Fruit fly (Drosophila melanogaster) whole organism, prepupa: ENCODE measurements around the gene drl.

Source experiments
- Blimp-1 ChIP-seq: fragments of 200-800 bp; sonication (Bioruptor generic); optimal IDR thresholded peaks from 3 replicates; lab custom pipeline; 2017; ENCODE audit warnings: missing biosample characterization, missing genetic modification characterization, mild to moderate bottlenecking, moderate library complexity, missing genetic modification reagents
- CG10669 ChIP-seq: fragments of 200-800 bp; sonication (Bioruptor generic); optimal IDR thresholded peaks from 3 replicates; lab custom pipeline; 2018; ENCODE audit warnings: missing biosample characterization, mild to moderate bottlenecking, missing genetic modification characterization, moderate library complexity
- CG11294 ChIP-seq: fragments of 200-800 bp; sonication (Bioruptor generic); IDR thresholded peaks from 2 replicates; pipeline ENCODE4 v1.3.6; 2022; ENCODE audit warnings: missing biosample characterization, missing genetic modification characterization
- CG11762 ChIP-seq: fragments of 200-800 bp; sonication (Bioruptor generic); optimal IDR thresholded peaks from 3 replicates; lab custom pipeline; 2016; ENCODE audit warnings: missing biosample characterization, missing genetic modification characterization; ENCODE audit not compliant: insufficient read depth
- CG1621 ChIP-seq: fragments of 200-800 bp; sonication (Bioruptor generic); optimal IDR thresholded peaks from 3 replicates; lab custom pipeline; 2018; ENCODE audit warnings: missing biosample characterization, mild to moderate bottlenecking, missing genetic modification characterization
- CG16779 ChIP-seq: fragments of 200-800 bp; sonication (Bioruptor generic); optimal IDR thresholded peaks from 3 replicates; lab custom pipeline; 2017; ENCODE audit warnings: missing biosample characterization, mild to moderate bottlenecking, missing genetic modification characterization
- CG31627 ChIP-seq: fragments of 200-800 bp; sonication (Bioruptor generic); optimal IDR thresholded peaks from 3 replicates; lab custom pipeline; 2016; ENCODE audit warnings: missing biosample characterization, missing genetic modification characterization
- CG32006 ChIP-seq: fragments of 200-800 bp; sonication (Bioruptor generic); optimal IDR thresholded peaks from 3 replicates; lab custom pipeline; 2017; ENCODE audit warnings: missing biosample characterization, mild to moderate bottlenecking, missing genetic modification characterization
- CG34406 ChIP-seq: fragments of 200-800 bp; sonication (Bioruptor generic); optimal IDR thresholded peaks from 3 replicates; lab custom pipeline; 2016; ENCODE audit warnings: missing biosample characterization, missing genetic modification characterization
- CG3919 ChIP-seq: fragments of 200-800 bp; sonication (Bioruptor generic); optimal IDR thresholded peaks from 3 replicates; lab custom pipeline; 2016; ENCODE audit warnings: missing biosample characterization, missing genetic modification characterization
- CG4318 ChIP-seq: fragments of 200-800 bp; sonication (Bioruptor generic); optimal IDR thresholded peaks from 3 replicates; lab custom pipeline; 2017; ENCODE audit warnings: missing biosample characterization, mild to moderate bottlenecking, missing genetic modification characterization
- CG6854 ChIP-seq: fragments of 200-800 bp; sonication (Bioruptor generic); optimal IDR thresholded peaks from 2 replicates; lab custom pipeline; 2017; ENCODE audit warnings: missing biosample characterization, mild to moderate bottlenecking, missing genetic modification characterization
- CG7368 ChIP-seq: fragments of 200-800 bp; sonication (Bioruptor generic); optimal IDR thresholded peaks from 3 replicates; lab custom pipeline; 2016; ENCODE audit warnings: missing biosample characterization, missing genetic modification characterization
- CG8119 ChIP-seq: fragments of 200-800 bp; sonication (Bioruptor generic); IDR thresholded peaks from 3 replicates; pipeline ENCODE4 v1.3.6; 2022; ENCODE audit warnings: missing biosample characterization, missing genetic modification characterization
- CG8319 ChIP-seq: fragments of 200-800 bp; sonication (Bioruptor generic); optimal IDR thresholded peaks from 3 replicates; lab custom pipeline; 2016; ENCODE audit warnings: missing biosample characterization, missing genetic modification characterization
- CG8632 ChIP-seq: fragments of 200-800 bp; sonication (Bioruptor generic); optimal IDR thresholded peaks from 3 replicates; lab custom pipeline; 2016; ENCODE audit warnings: missing biosample characterization, missing genetic modification characterization
- Eip75B ChIP-seq: fragments of 200-800 bp; sonication (Bioruptor generic); optimal IDR thresholded peaks from 3 replicates; lab custom pipeline; 2016; ENCODE audit warnings: missing biosample characterization, missing genetic modification characterization
- Eip78C ChIP-seq: fragments of 200-800 bp; sonication (Bioruptor generic); peaks from one replicate; lab custom pipeline; 2016; ENCODE audit warnings: missing biosample characterization, missing genetic modification characterization
- Eip93F ChIP-seq: fragments of 200-800 bp; sonication (Bioruptor generic); optimal IDR thresholded peaks from 2 replicates; lab custom pipeline; 2016; ENCODE audit warnings: missing biosample characterization, mild to moderate bottlenecking, missing genetic modification characterization
- Ets21C ChIP-seq: fragments of 200-800 bp; sonication (Bioruptor generic); optimal IDR thresholded peaks from 3 replicates; lab custom pipeline; 2016; ENCODE audit warnings: missing biosample characterization, missing genetic modification characterization
- Ets96B ChIP-seq: fragments of 200-800 bp; optimal IDR thresholded peaks from 2 replicates; lab custom pipeline; 2019; ENCODE audit warnings: missing biosample characterization, mild to moderate bottlenecking, missing genetic modification characterization, moderate library complexity
- Hr39 ChIP-seq: fragments of 200-800 bp; sonication (Bioruptor generic); optimal IDR thresholded peaks from 2 replicates; lab custom pipeline; 2016; ENCODE audit warnings: missing biosample characterization, missing genetic modification characterization
- Hr4 ChIP-seq: fragments of 200-800 bp; sonication (Bioruptor generic); optimal IDR thresholded peaks from 3 replicates; lab custom pipeline; 2016; ENCODE audit warnings: missing biosample characterization, missing genetic modification characterization
- Lpt ChIP-seq: fragments of 200-800 bp; sonication (Bioruptor generic); optimal IDR thresholded peaks from 3 replicates; lab custom pipeline; 2016; ENCODE audit warnings: missing biosample characterization, missing genetic modification characterization
- Met ChIP-seq: fragments of 200-800 bp; sonication (Bioruptor generic); optimal IDR thresholded peaks from 3 replicates; lab custom pipeline; 2016; ENCODE audit warnings: missing biosample characterization, missing genetic modification characterization
- OdsH ChIP-seq: fragments of 200-800 bp; sonication (Bioruptor generic); optimal IDR thresholded peaks from 3 replicates; lab custom pipeline; 2016; ENCODE audit warnings: missing biosample characterization, missing genetic modification characterization
- Sox14 ChIP-seq: fragments of 200-800 bp; sonication (Bioruptor generic); optimal IDR thresholded peaks from 3 replicates; lab custom pipeline; 2016; ENCODE audit warnings: missing biosample characterization, missing genetic modification characterization
- acj6 ChIP-seq: fragments of 200-800 bp; sonication (Bioruptor generic); optimal IDR thresholded peaks from 3 replicates; lab custom pipeline; 2016; ENCODE audit warnings: missing biosample characterization, missing genetic modification characterization
- dac ChIP-seq: fragments of 200-800 bp; sonication (Bioruptor generic); optimal IDR thresholded peaks from 2 replicates; lab custom pipeline; 2017; ENCODE audit warnings: missing biosample characterization, mild to moderate bottlenecking, missing genetic modification characterization
- dsx ChIP-seq: fragments of 200-800 bp; optimal IDR thresholded peaks from 3 replicates; lab custom pipeline; 2019; ENCODE audit warnings: missing biosample characterization, mild to moderate bottlenecking, missing genetic modification characterization, moderate library complexity; ENCODE audit not compliant: poor library complexity, severe bottlenecking
- eg ChIP-seq: fragments of 200-800 bp; sonication (Bioruptor generic); IDR thresholded peaks from 3 replicates; pipeline ENCODE4 v1.3.6; 2022; ENCODE audit warnings: missing biosample characterization, missing genetic modification characterization
- esn ChIP-seq: fragments of 200-800 bp; sonication (Bioruptor generic); optimal IDR thresholded peaks from 2 replicates; lab custom pipeline; 2016; ENCODE audit warnings: missing biosample characterization, mild to moderate bottlenecking, missing genetic modification characterization, moderate library complexity
- fd59A ChIP-seq: fragments of 200-800 bp; sonication (Bioruptor generic); optimal IDR thresholded peaks from 2 replicates; lab custom pipeline; 2017; ENCODE audit warnings: missing biosample characterization, mild to moderate bottlenecking, missing genetic modification characterization, missing genetic modification reagents
- fkh ChIP-seq: fragments of 200-800 bp; sonication (Bioruptor generic); optimal IDR thresholded peaks from 3 replicates; lab custom pipeline; 2017; ENCODE audit warnings: missing biosample characterization, mild to moderate bottlenecking, missing genetic modification characterization, moderate library complexity
- lz ChIP-seq: fragments of 200-800 bp; sonication (Bioruptor generic); optimal IDR thresholded peaks from 3 replicates; lab custom pipeline; 2016; ENCODE audit warnings: missing biosample characterization, missing genetic modification characterization
- net ChIP-seq: fragments of 200-800 bp; sonication (Bioruptor generic); optimal IDR thresholded peaks from 3 replicates; lab custom pipeline; 2016; ENCODE audit warnings: missing biosample characterization, missing genetic modification characterization
- pdm3 ChIP-seq: fragments of 200-800 bp; sonication (Bioruptor generic); optimal IDR thresholded peaks from 3 replicates; lab custom pipeline; 2016; ENCODE audit warnings: missing biosample characterization, missing genetic modification characterization
- salr ChIP-seq, 2 experiments: fragments of 200-800 bp; sonication (Bioruptor generic); optimal IDR thresholded peaks; 3 replicates each; lab custom pipeline; 2016 to 2018; ENCODE audit warnings: missing biosample characterization in 2 of 2, missing genetic modification characterization in 2 of 2, mild to moderate bottlenecking in 1 of 2
- spab ChIP-seq: fragments of 200-800 bp; sonication (Bioruptor generic); optimal IDR thresholded peaks from 2 replicates; lab custom pipeline; 2017; ENCODE audit warnings: missing biosample characterization, mild to moderate bottlenecking, missing genetic modification characterization, missing genetic modification reagents
- vri ChIP-seq: fragments of 200-800 bp; sonication (Bioruptor generic); optimal IDR thresholded peaks from 3 replicates; lab custom pipeline; 2016; ENCODE audit warnings: missing biosample characterization, mild to moderate bottlenecking, missing genetic modification characterization

Gene drl

dm6 chr2L:19158679-19159551 lies 31.2 kb upstream of the drl start (continued):
- TF ChIP-seq net (GFP tag; lab: Kevin White, UChicago) (peak; percentile 42), fd59A (GFP tag; lab: Kevin White, UChicago) (no peak), Hr4 (GFP tag; lab: Kevin White, UChicago) (peak; percentile 80), acj6 (GFP tag; lab: Kevin White, UChicago) (peak; percentile 64), CG8632 (GFP tag; lab: Kevin White, UChicago) (peak; percentile 56), OdsH (GFP tag; lab: Kevin White, UChicago) (peak; percentile 71), CG11762 (GFP tag; lab: Kevin White, UChicago) (peak; percentile 37), Ets21C (GFP tag; lab: Kevin White, UChicago) (peak; percentile 41), eg (peak; percentile 46; the same call in 1 of the 3 replicates), CG4318 (GFP tag; lab: Kevin White, UChicago) (peak; percentile 37), Eip93F (GFP tag; lab: Kevin White, UChicago) (peak; percentile 63), CG3919 (GFP tag; lab: Kevin White, UChicago) (peak; percentile 45), CG34406 (GFP tag; lab: Kevin White, UChicago) (peak; percentile 49), CG32006 (peak; percentile 75)

dm6 chr2L:19159552-19160406 lies 30.4 kb upstream of the drl start:
- TF ChIP-seq Hr39 (peak; percentile 32), Eip93F (GFP tag; lab: Kevin White, UChicago) (no peak), CG7368 (no peak), Met (GFP tag; lab: Kevin White, UChicago) (no peak), Lpt (GFP tag; lab: Kevin White, UChicago) (no peak), lz (GFP tag; lab: Kevin White, UChicago) (peak; percentile 23), CG4318 (GFP tag; lab: Kevin White, UChicago) (no peak), Sox14 (GFP tag; lab: Kevin White, UChicago) (no peak), pdm3 (GFP tag; lab: Kevin White, UChicago) (no peak), dsx (GFP tag; lab: Kevin White, UChicago) (no peak), CG10669 (GFP tag; lab: Kevin White, UChicago) (no peak), eg (0 out of 3 replicates have a peak, but pooled peaks have one; percentile 5), CG11294 (no peak), fkh (GFP tag; lab: Kevin White, UChicago) (peak; percentile 25), spab (no peak), CG8319 (GFP tag; lab: Kevin White, UChicago) (no peak), CG34406 (GFP tag; lab: Kevin White, UChicago) (no peak), CG32006 (peak; percentile 35), Ets96B (tag; lab: Kevin White, UChicago) (no peak), Ets21C (GFP tag; lab: Kevin White, UChicago) (no peak), CG3919 (GFP tag; lab: Kevin White, UChicago) (no peak), CG8119 (GFP tag; lab: Robert Waterston, UW) (no peak), salr (GFP tag; optimal IDR thresholded peaks at IDR 0.05; lab: Kevin White, UChicago) (peak in 1 of 2 experiments; percentile 25), esn (GFP tag; lab: Kevin White, UChicago) (peak; percentile 2), Eip78C (GFP tag; lab: Kevin White, UChicago) (peak; percentile 33), Eip75B (GFP tag; lab: Kevin White, UChicago) (no peak), vri (GFP tag; lab: Kevin White, UChicago) (peak; percentile 45), CG1621 (tag; lab: Kevin White, UChicago) (no peak), dac (GFP tag; lab: Kevin White, UChicago) (no peak), Blimp-1 (GFP tag; lab: Kevin White, UChicago) (no peak), CG31627 (GFP tag; lab: Kevin White, UChicago) (no peak), net (GFP tag; lab: Kevin White, UChicago) (no peak), Hr4 (GFP tag; lab: Kevin White, UChicago) (peak; percentile 16), CG16779 (no peak), CG6854 (GFP tag; lab: Kevin White, UChicago) (no peak)
- TF ChIP-seq, all 60 proteins: peak for 10
